Fruit fly (Drosophila melanogaster) whole organism: ENCODE data around the gene Ugt36F1.

Experiments
- Dll ChIP-seq: fragments of >200 bp; optimal IDR thresholded peaks from 2 replicates; lab custom pipeline; 2017
- EcR ChIP-seq, 2 experiments: fragments of >200 bp; optimal IDR thresholded peaks; 2 replicates each; lab custom pipeline; 2017; ENCODE audit warnings: missing biosample characterization in 2 of 2, missing genetic modification characterization in 2 of 2, missing genetic modification reagents in 2 of 2
- psq ChIP-seq: fragments of >200 bp; optimal IDR thresholded peaks from 2 replicates; lab custom pipeline; 2017
- usp ChIP-seq: fragments of >200 bp; optimal IDR thresholded peaks from 2 replicates; lab custom pipeline; 2017; ENCODE audit warnings: missing biosample characterization, missing genetic modification characterization, mixed read lengths

dm6 chr2L:18793243-18793642, 25.9 kb upstream of the Ugt36F1 start:
- TF ChIP-seq EcR (GFP tag; optimal IDR thresholded peaks at IDR 0.05; lab: Kevin White, UChicago) (no peak), psq (lab: Kevin White, UChicago) (no peak), usp (GFP tag; lab: Kevin White, UChicago) (no peak), Dll (lab: Kevin White, UChicago) (no peak)
